Worm (Caenorhabditis elegans) whole organism, L3 larva: ENCODE measurements around the gene mtq-2.

Source experiments
- eor-1 ChIP-seq, 2 experiments: fragments of 150-350 bp; optimal IDR thresholded peaks; 2 replicates each; lab custom pipeline; 2014 to 2018; ENCODE audit warnings: missing biosample characterization in 2 of 2, missing genetic modification characterization in 2 of 2
- zag-1 ChIP-seq: fragments of 150-350 bp; optimal IDR thresholded peaks from 2 replicates; lab custom pipeline; 2014; ENCODE audit warnings: missing biosample characterization, missing genetic modification characterization

DNA sequence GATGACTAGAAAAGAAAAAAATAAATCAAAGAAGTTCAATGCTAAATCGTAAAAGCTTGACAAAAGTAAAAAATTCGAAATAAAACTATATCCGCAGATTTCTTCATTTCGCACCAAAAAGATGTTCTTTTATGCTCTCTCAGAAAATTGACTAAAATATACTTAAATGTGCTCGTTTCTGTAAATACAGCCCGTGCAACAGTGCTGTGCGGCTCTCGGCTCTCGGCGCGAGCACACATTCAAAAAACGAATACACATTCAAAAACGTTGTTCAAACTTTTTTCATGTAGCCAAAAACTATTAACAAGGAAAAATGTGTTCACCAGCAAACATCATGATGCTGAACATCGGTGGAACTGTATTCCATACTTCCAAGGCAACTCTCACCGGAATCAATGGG lies 48.4 kb downstream of the mtq-2 start, which contains the start of gene C40A11.3:
- no peak for TF ChIP-seq zag-1
- TF ChIP-seq eor-1 (tag; optimal IDR thresholded peaks at IDR 0.05; lab: Kevin White, UChicago): no peak
